Fruit fly (Drosophila melanogaster) whole organism: ENCODE measurements around the gene Ugt37D1.

Source experiments
- CG8478 ChIP-seq: fragments of >200 bp; optimal IDR thresholded peaks from 2 replicates; lab custom pipeline; 2018; ENCODE audit warnings: inconsistent platforms
- Dll ChIP-seq: fragments of >200 bp; optimal IDR thresholded peaks from 2 replicates; lab custom pipeline; 2017
- EcR ChIP-seq, 2 experiments: fragments of >200 bp; optimal IDR thresholded peaks; 2 replicates each; lab custom pipeline; 2017; ENCODE audit warnings: missing biosample characterization in 2 of 2, missing genetic modification characterization in 2 of 2, missing genetic modification reagents in 2 of 2
- pan ChIP-seq: fragments of >200 bp; optimal IDR thresholded peaks from 2 replicates; lab custom pipeline; 2017
- psq ChIP-seq: fragments of >200 bp; optimal IDR thresholded peaks from 2 replicates; lab custom pipeline; 2017
- usp ChIP-seq: fragments of >200 bp; optimal IDR thresholded peaks from 2 replicates; lab custom pipeline; 2017; ENCODE audit warnings: missing biosample characterization, missing genetic modification characterization, mixed read lengths

The Ugt37D1 gene

dm6 chr2L:16818335-16818973, 19.6 kb downstream of the Ugt37D1 start:
- no peak for TF ChIP-seq EcR (GFP tag; optimal IDR thresholded peaks at IDR 0.05; lab: Kevin White, UChicago)
- no peak for TF ChIP-seq usp
- TF ChIP-seq pan, result no peak
- no peak for TF ChIP-seq psq (lab: Kevin White, UChicago)
- no peak for TF ChIP-seq Dll
- TF ChIP-seq CG8478, result no peak

DNA sequence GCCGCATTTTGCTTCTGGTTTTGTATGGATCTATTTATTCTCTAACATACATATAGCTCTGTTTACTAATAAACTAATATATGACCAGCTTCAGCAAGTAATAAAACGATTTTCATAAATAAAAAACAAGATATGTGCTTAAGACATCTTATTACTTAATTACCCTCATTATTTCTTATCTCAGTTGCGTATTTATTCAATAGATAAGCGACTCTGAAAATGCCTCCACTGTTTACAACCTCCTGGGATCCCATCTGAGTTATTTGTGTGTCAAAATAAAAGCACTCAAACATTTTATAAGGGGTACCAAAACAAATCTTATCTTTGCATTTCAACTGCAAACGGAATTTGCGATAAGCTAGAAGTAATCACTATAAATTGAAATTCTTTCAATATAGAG, 20.9 kb downstream of the Ugt37D1 start:
- TF ChIP-seq CG8478, result no peak
- no peak for TF ChIP-seq pan
- no peak for TF ChIP-seq Dll
- no peak for TF ChIP-seq usp
- no peak for TF ChIP-seq psq (lab: Kevin White, UChicago)
- TF ChIP-seq EcR (GFP tag; optimal IDR thresholded peaks at IDR 0.05; lab: Kevin White, UChicago), result no peak

- no peak for TF ChIP-seq EcR (GFP tag; optimal IDR thresholded peaks at IDR 0.05; lab: Kevin White, UChicago)
- TF ChIP-seq Dll, result no peak
- TF ChIP-seq usp, result no peak
- TF ChIP-seq pan, result no peak
- TF ChIP-seq CG8478, result no peak
- no peak for TF ChIP-seq psq (lab: Kevin White, UChicago)
These were observed 22.2 kb downstream of the Ugt37D1 start, which contains the start of gene CG13280 for dm6 chr2L:16820993-16821392. Gene CG13280 (minus strand): TSS chr2L:16821093.

DNA sequence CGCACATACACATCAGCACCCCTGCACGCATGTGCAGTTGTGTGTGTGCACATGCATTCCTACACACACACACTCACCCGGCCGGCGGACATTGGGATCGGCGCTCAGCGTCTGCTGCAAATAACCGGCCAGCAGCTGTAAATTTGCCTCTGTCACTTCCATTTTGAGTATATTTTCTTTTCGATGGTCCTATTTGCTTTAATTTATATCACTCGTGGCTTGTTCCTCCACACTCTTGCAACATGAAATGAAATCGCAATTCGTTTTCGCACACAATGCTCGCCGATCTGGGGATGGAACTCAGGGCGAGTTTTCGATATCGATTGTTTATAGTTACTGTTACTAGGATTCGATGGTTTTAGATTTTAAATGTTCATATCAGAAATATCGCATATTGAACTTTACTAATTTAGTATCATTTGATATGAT, 26.1 kb downstream of the Ugt37D1 start, which contains the start of gene Cse1:
Cse1 (minus strand) TSS at position 303 of the 429 bp plus-strand sequence.
- TF ChIP-seq usp, result no peak
- no peak for TF ChIP-seq pan
- TF ChIP-seq EcR (GFP tag; optimal IDR thresholded peaks at IDR 0.05; lab: Kevin White, UChicago), result no peak
- TF ChIP-seq Dll, result no peak
- peak; percentile 3 for TF ChIP-seq CG8478
- TF ChIP-seq psq (lab: Kevin White, UChicago), result no peak

DNA sequence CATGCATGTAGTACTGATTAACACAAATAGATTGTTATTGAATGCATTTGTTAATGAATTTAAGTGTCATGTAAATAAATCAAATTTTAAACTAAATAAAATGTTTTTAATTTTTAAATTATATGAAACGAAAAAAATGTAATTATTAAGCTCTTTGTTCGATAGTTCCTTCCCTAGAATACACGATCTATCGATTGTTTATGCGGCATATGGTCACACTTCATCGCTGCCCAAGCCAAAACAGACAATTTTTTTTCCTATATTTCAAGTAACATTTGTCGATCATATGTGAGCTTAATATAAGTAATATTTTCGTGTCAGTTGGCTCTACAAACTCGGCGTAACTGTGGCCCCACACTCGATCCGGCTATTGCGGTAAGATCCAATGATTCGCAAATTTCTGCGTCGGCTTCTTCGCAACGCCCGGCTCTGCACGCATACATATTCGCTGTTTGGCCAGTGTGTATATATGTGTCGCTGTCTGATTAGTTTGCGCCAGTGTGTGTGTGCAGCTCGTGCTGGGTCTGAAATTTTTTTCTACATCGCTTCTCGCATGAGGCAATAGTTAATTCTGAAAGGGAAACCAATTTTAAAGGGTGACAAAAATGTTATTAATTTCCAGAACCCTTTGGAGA, 28.2 kb downstream of the Ugt37D1 start, which contains the start of gene AspRS-m:
AspRS-m (plus strand) TSS at position 207 of the 635 bp plus-strand sequence.
- TF ChIP-seq CG8478 (peak; percentile 31), usp (no peak)

DNA sequence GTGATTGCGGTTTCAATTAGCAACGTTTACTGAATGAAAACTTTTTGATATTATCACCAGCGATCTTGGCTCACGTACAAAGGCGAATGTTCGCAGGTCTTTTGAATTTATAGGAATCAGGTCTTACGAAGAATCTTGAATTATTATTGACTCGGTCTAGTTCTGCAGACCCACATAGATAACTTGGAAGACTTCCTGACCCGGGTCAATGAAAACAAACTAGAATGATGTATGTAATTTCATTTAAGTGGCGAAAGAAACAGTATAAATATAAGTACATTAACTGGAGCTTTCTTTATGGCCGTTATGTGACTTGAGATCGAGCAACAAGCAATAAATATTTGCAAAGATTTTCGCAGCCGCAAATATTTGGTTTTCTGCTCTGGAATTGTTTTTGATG, 35.6 kb downstream of the Ugt37D1 start, which contains the start of gene CG13282:
CG13282 (minus strand) TSS at position 101 of the 400 bp plus-strand sequence.
- TF ChIP-seq Dll (no peak), CG8478 (no peak), pan (no peak), usp (no peak), EcR (GFP tag; optimal IDR thresholded peaks at IDR 0.05; lab: Kevin White, UChicago) (no peak), psq (lab: Kevin White, UChicago) (no peak)

dm6 chr2L:16837158-16837557, 38.3 kb downstream of the Ugt37D1 start, which contains the start of gene Nepl9:
Gene Nepl9 (minus strand): TSS chr2L:16837258.
- TF ChIP-seq CG8478 (no peak), Dll (no peak), pan (no peak), psq (lab: Kevin White, UChicago) (no peak), usp (no peak), EcR (GFP tag; optimal IDR thresholded peaks at IDR 0.05; lab: Kevin White, UChicago) (no peak)

- TF ChIP-seq Dll, result no peak
- TF ChIP-seq pan, result no peak
- TF ChIP-seq psq (lab: Kevin White, UChicago), result no peak
- no peak for TF ChIP-seq CG8478
- no peak for TF ChIP-seq EcR (GFP tag; optimal IDR thresholded peaks at IDR 0.05; lab: Kevin White, UChicago)
- TF ChIP-seq usp, result no peak
These were observed 38.8 kb downstream of the Ugt37D1 start, which contains the start of the genes SclA and SclB for dm6 chr2L:16837672-16838071. Gene SclA (plus strand): TSS chr2L:16837972. Gene SclB (plus strand): TSS chr2L:16837972.

DNA sequence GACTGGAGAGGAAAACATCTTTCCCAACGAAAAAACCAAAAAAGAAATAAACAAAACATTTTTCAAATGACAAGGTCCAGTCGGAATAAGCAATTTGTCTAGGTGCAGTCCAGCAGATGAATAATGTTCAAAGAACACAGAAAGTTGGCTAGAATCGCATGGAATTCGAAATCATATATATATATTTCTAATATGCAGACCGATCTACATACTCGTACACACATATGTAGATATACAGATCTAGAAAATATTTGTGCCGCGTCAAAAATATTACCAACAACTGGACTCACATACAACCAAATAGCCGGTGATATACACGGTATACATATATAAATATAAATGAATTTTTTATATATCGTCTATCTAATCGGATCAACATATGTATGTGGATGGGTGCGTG, 40.8 kb downstream of the Ugt37D1 start:
- TF ChIP-seq Dll (no peak), pan (no peak), EcR (GFP tag; optimal IDR thresholded peaks at IDR 0.05; lab: Kevin White, UChicago) (no peak), CG8478 (no peak), psq (lab: Kevin White, UChicago) (no peak), usp (no peak)

dm6 chr2L:16842505-16842904, 43.7 kb downstream of the Ugt37D1 start:
- TF ChIP-seq pan (peak; percentile 66), EcR (GFP tag; optimal IDR thresholded peaks at IDR 0.05; lab: Kevin White, UChicago) (no peak)

- TF ChIP-seq EcR (GFP tag; optimal IDR thresholded peaks at IDR 0.05; lab: Kevin White, UChicago) (no peak), psq (lab: Kevin White, UChicago) (no peak), CG8478 (no peak), pan (no peak), Dll (no peak), usp (no peak)
These were observed 44.5 kb downstream of the Ugt37D1 start for dm6 chr2L:16843336-16843735.

- no peak for TF ChIP-seq CG8478
- TF ChIP-seq Dll, result no peak
- no peak for TF ChIP-seq pan
- TF ChIP-seq psq (lab: Kevin White, UChicago), result no peak
- no peak for TF ChIP-seq EcR (GFP tag; optimal IDR thresholded peaks at IDR 0.05; lab: Kevin White, UChicago)
- no peak for TF ChIP-seq usp
These were observed 46.4 kb downstream of the Ugt37D1 start for dm6 chr2L:16845179-16845578.

DNA sequence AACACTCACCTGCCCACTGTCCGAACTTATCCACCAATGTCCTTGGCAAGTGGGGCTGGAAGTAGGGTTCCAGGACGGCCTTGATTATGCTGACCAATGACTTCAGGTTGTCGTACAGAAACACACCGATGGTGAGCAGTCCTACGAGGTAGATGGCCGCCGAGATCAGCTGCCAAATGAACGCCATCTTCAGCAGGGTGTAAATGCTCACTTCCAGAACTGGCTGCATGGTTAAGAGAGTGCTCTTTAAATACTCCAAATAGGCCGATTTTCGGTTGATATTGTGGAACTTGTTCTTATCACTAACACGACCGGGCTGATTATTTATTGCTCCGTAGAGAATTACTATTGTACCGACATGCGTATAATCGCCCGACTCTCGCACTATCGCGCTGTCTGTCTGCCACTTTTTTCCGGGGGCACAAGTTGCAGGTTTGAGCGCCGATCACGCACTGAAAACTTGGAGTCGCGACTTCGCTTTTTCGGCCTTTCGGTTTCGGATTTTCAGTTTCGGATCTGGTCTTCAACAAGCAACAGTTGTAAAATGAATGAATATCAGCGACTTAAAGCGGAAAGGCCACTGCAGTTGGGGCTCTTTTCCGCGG, 48.0 kb downstream of the Ugt37D1 start:
- TF ChIP-seq Dll (no peak), usp (no peak), CG8478 (no peak), pan (no peak), psq (lab: Kevin White, UChicago) (no peak), EcR (GFP tag; optimal IDR thresholded peaks at IDR 0.05; lab: Kevin White, UChicago) (no peak)
